Worm (Caenorhabditis elegans): ENCODE results near the gene spr-1.

Gene spr-1

DNA sequence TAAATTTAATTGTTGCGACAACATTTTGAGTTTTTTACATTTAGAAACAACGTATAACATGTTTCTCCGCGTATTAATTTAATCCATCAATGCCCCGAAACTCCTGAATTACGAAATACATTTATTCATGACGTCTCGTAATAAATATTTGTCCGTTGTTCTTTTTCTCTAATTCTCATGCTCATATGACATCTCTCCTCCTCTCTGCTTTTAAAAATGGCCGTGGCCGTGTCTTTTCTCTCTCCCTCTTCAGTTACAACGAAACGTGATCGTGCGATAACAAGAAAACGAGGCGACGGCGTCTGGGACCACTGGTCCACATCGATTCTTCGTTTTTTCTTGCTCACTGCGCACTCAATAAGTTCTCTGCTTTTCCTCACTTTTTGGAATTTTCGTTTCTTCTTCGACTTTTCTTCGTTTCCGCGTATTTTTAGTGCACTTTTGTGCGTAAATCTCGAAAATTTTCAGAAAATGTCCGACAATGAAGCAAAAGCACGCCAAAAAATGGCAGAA lies 1.1 kb upstream of the spr-1 start, which contains the start of gene snap-1:
Gene snap-1, plus strand, starts transcription at position 463 of the 513 bp plus-strand sequence.
- TF ChIP-seq daf-19 (GFP tag; conservative IDR thresholded peaks at IDR 0.05) (no peak), daf-8 (GFP tag; IDR thresholded peaks at IDR 0.05) (no peak), dmd-9 (GFP tag; IDR thresholded peaks at IDR 0.05) (no peak), mdl-1 (tag; optimal IDR thresholded peaks at IDR 0.05) (peak in 1 of 2 experiments; percentile 38), daf-12 (tag; optimal IDR thresholded peaks at IDR 0.05) (no peak), hlh-30 (tag; optimal IDR thresholded peaks at IDR 0.05; ENCODE audit: insufficient read depth) (peak; percentile 93), F37D6.2 (tag; optimal IDR thresholded peaks at IDR 0.05) (peak; percentile 5), vab-7 (GFP tag; IDR thresholded peaks at IDR 0.05) (no peak), madf-5 (GFP tag; IDR thresholded peaks at IDR 0.05) (no peak), ztf-7 (tag; optimal IDR thresholded peaks at IDR 0.05) (no peak), mdt-29 (GFP tag; IDR thresholded peaks at IDR 0.05) (no peak), unc-39 (tag; optimal IDR thresholded peaks at IDR 0.05) (no peak), nhr-77 (tag; optimal IDR thresholded peaks at IDR 0.05) (no peak), lim-7 (GFP tag; IDR thresholded peaks at IDR 0.05) (no peak), snpc-1.2 (GFP tag; IDR thresholded peaks at IDR 0.05) (no peak), madf-9 (GFP tag; conservative IDR thresholded peaks at IDR 0.05) (no peak), zfp-2 (tag; optimal IDR thresholded peaks at IDR 0.05) (no peak), lin-29 (GFP tag; IDR thresholded peaks at IDR 0.05) (no peak), unc-130 (GFP tag; optimal IDR thresholded peaks at IDR 0.05) (no peak), gei-8 (GFP tag; optimal IDR thresholded peaks at IDR 0.05) (no peak), T20F7.1 (GFP tag; optimal IDR thresholded peaks at IDR 0.05) (peak; percentile 42), Y48G9A.11 (GFP tag; IDR thresholded peaks at IDR 0.05) (no peak), nhr-42 (GFP tag; IDR thresholded peaks at IDR 0.05) (no peak), ctbp-1 (GFP tag; IDR thresholded peaks at IDR 0.05) (peak; percentile 58; the same call in 1 of the 2 replicates), nhr-6 (tag; optimal IDR thresholded peaks at IDR 0.05) (no peak), ZK337.2 (GFP tag; IDR thresholded peaks at IDR 0.05) (no peak), dpl-1 (GFP tag; optimal IDR thresholded peaks at IDR 0.05) (peak; percentile 42), T26A8.4 (GFP tag; IDR thresholded peaks at IDR 0.05) (no peak), lin-38 (GFP tag; IDR thresholded peaks at IDR 0.05) (no peak), dve-1 (tag; optimal IDR thresholded peaks at IDR 0.05; ENCODE audit: insufficient read depth) (peak; percentile 26), Y5F2A.4 (GFP tag; optimal IDR thresholded peaks at IDR 0.05) (no peak), lin-39 (tag; optimal IDR thresholded peaks at IDR 0.05) (no peak), ceh-28 (tag; optimal IDR thresholded peaks at IDR 0.05) (no peak), nhr-76 (tag; optimal IDR thresholded peaks at IDR 0.05) (no peak), nhr-25 (tag; optimal IDR thresholded peaks at IDR 0.05; ENCODE audit: borderline replicate concordance, insufficient read depth) (no peak), nhr-28 (tag; optimal IDR thresholded peaks at IDR 0.05) (no peak), Y75B8A.6 (GFP tag; IDR thresholded peaks at IDR 0.05) (no peak), F49E8.2 (tag; optimal IDR thresholded peaks at IDR 0.05; ENCODE audit: borderline replicate concordance) (no peak), aha-1 (tag) (peak; percentile 88), ceh-82 (tag; optimal IDR thresholded peaks at IDR 0.05) (no peak), php-3 (GFP tag; IDR thresholded peaks at IDR 0.05) (no peak), attf-4 (tag; optimal IDR thresholded peaks at IDR 0.05) (no peak), skn-1 (tag; optimal IDR thresholded peaks at IDR 0.05) (no peak), set-16 (GFP tag; IDR thresholded peaks at IDR 0.05) (no peak), duxl-1 (tag; optimal IDR thresholded peaks at IDR 0.05; ENCODE audit: poor library complexity) (no peak), pha-4 (GFP tag; IDR thresholded peaks at IDR 0.05) (no peak), pha-4 (tag; optimal IDR thresholded peaks at IDR 0.05) (no peak), daf-16 (GFP tag; optimal IDR thresholded peaks at IDR 0.05) (no peak), daf-16 (tag; optimal IDR thresholded peaks at IDR 0.05) (peak; percentile 57), dmd-8 (GFP tag; IDR thresholded peaks at IDR 0.05) (no peak), spr-3 (GFP tag; optimal IDR thresholded peaks at IDR 0.05) (no peak), mxl-3 (GFP tag; optimal IDR thresholded peaks at IDR 0.05) (peak; percentile 74)
